Worm (Caenorhabditis elegans) whole organism, young adult: ENCODE results near the gene dnc-3.

Experiments
- D2030.7 ChIP-seq: fragments of 200-800 bp; sonication (Bioruptor generic); IDR thresholded peaks from 2 replicates; pipeline ENCODE4 v1.3.6; 2022; ENCODE audit warnings: missing genetic modification reagents, missing genetic modification characterization, missing compliant biosample characterization
- T07F8.4 ChIP-seq: sonication (generic microtip); optimal IDR thresholded peaks from 2 replicates; lab custom pipeline; 2016; ENCODE audit warnings: mild to moderate bottlenecking, missing genetic modification characterization, moderate library complexity, missing compliant biosample characterization
- Y95B8A.8 ChIP-seq: fragments of 200-800 bp; sonication (Bioruptor generic); IDR thresholded peaks from 2 replicates; pipeline ENCODE4 v1.3.6; 2022; ENCODE audit warnings: missing genetic modification reagents, missing genetic modification characterization, missing compliant biosample characterization
- ama-1 ChIP-seq, 3 experiments: fragments of 150-350 bp in 1 of 3; sonication (generic microtip) in 2 of 3; optimal IDR thresholded peaks; 2 replicates each; lab custom pipeline; 2014 to 2018; ENCODE audit warnings: missing biosample characterization in 2 of 3, missing genetic modification characterization in 2 of 3, missing genetic modification reagents in 2 of 3
- aptf-3 ChIP-seq: fragments of 200-800 bp; sonication (Bioruptor generic); IDR thresholded peaks from 2 replicates; pipeline ENCODE4 v1.3.6; 2022; ENCODE audit warnings: missing genetic modification characterization, missing compliant biosample characterization
- attf-5 ChIP-seq: fragments of 200-800 bp; sonication (Bioruptor generic); optimal IDR thresholded peaks from 2 replicates; lab custom pipeline; 2018; ENCODE audit warnings: mild to moderate bottlenecking, missing genetic modification characterization, missing compliant biosample characterization
- cebp-2 ChIP-seq: fragments of 200-800 bp; sonication (Bioruptor generic); IDR thresholded peaks from 2 replicates; pipeline ENCODE4 v1.3.6; 2022; ENCODE audit warnings: missing genetic modification characterization, missing compliant biosample characterization
- ceh-100 ChIP-seq: fragments of 200-800 bp; sonication (Bioruptor generic); IDR thresholded peaks from 2 replicates; pipeline ENCODE4 v1.3.6; 2022; ENCODE audit warnings: missing genetic modification reagents, missing genetic modification characterization, missing compliant biosample characterization
- ceh-27 ChIP-seq: fragments of 200-800 bp; sonication (Bioruptor generic); optimal IDR thresholded peaks from 2 replicates; lab custom pipeline; 2018; ENCODE audit warnings: mild to moderate bottlenecking, missing genetic modification characterization, moderate library complexity, missing compliant biosample characterization
- ceh-79 ChIP-seq: sonication (generic microtip); optimal IDR thresholded peaks from 2 replicates; lab custom pipeline; 2017; ENCODE audit warnings: mild to moderate bottlenecking, missing genetic modification characterization, missing compliant biosample characterization
- die-1 ChIP-seq: sonication (generic microtip); optimal IDR thresholded peaks from 2 replicates; lab custom pipeline; 2016; ENCODE audit warnings: missing genotype, mild to moderate bottlenecking, missing genetic modification characterization, missing compliant biosample characterization
- efl-1 ChIP-seq: fragments of 150-350 bp; optimal IDR thresholded peaks from 2 replicates; lab custom pipeline; 2014; ENCODE audit warnings: missing biosample characterization, missing genetic modification reagents, missing genetic modification characterization
- egl-18 ChIP-seq: fragments of 200-800 bp; sonication (Bioruptor generic); IDR thresholded peaks from 2 replicates; pipeline ENCODE4 v1.3.6; 2022; ENCODE audit warnings: missing genetic modification reagents, missing genetic modification characterization, missing compliant biosample characterization
- egrh-3 ChIP-seq: fragments of 200-800 bp; sonication (Bioruptor generic); IDR thresholded peaks from 2 replicates; pipeline ENCODE4 v1.3.6; 2022; ENCODE audit warnings: missing genetic modification reagents, missing genetic modification characterization, missing compliant biosample characterization
- fkh-3 ChIP-seq: sonication (generic microtip); optimal IDR thresholded peaks from 2 replicates; lab custom pipeline; 2016; ENCODE audit warnings: mild to moderate bottlenecking, missing genetic modification characterization, missing compliant biosample characterization
- hmg-1.2 ChIP-seq: fragments of 200-800 bp; sonication (Bioruptor generic); IDR thresholded peaks from 2 replicates; pipeline ENCODE4 v1.3.6; 2022; ENCODE audit warnings: missing genetic modification reagents, missing genetic modification characterization, missing compliant biosample characterization
- hmg-20 ChIP-seq: fragments of 200-800 bp; sonication (Bioruptor generic); IDR thresholded peaks from 2 replicates; pipeline ENCODE4 v1.3.6; 2022; ENCODE audit warnings: missing genetic modification reagents, missing genetic modification characterization, missing compliant biosample characterization
- hrde-1 ChIP-seq: sonication (generic microtip); optimal IDR thresholded peaks from 2 replicates; lab custom pipeline; 2016; ENCODE audit warnings: missing genetic modification characterization, mild to moderate bottlenecking, missing compliant biosample characterization, moderate library complexity, missing genotype, missing genetic modification reagents, borderline replicate concordance
- let-526 ChIP-seq: fragments of 200-800 bp; sonication (Bioruptor generic); IDR thresholded peaks from 2 replicates; pipeline ENCODE4 v1.3.6; 2022; ENCODE audit warnings: missing genetic modification reagents, missing genetic modification characterization, missing compliant biosample characterization
- let-607 ChIP-seq, 2 experiments: fragments of 200-800 bp in 1 of 2; sonication (Bioruptor generic) in 1 of 2; sonication (generic microtip) in 1 of 2; optimal IDR thresholded peaks; 2 replicates each; lab custom pipeline; 2016 to 2018; ENCODE audit warnings: mild to moderate bottlenecking in 2 of 2, missing compliant biosample characterization in 2 of 2, missing genetic modification characterization in 2 of 2, moderate library complexity in 2 of 2, missing genotype in 1 of 2
- lsl-1 ChIP-seq: fragments of 200-800 bp; sonication (Bioruptor generic); optimal IDR thresholded peaks from 2 replicates; lab custom pipeline; 2018; ENCODE audit warnings: mild to moderate bottlenecking, missing genetic modification characterization, moderate library complexity, missing compliant biosample characterization
- madf-10 ChIP-seq: sonication (generic microtip); optimal IDR thresholded peaks from 2 replicates; lab custom pipeline; 2016; ENCODE audit warnings: mild to moderate bottlenecking, missing genetic modification characterization, missing compliant biosample characterization
- madf-6 ChIP-seq: fragments of 200-800 bp; sonication (Bioruptor generic); IDR thresholded peaks from 2 replicates; pipeline ENCODE4 v1.3.6; 2022; ENCODE audit warnings: missing genetic modification reagents, missing genetic modification characterization, missing compliant biosample characterization
- mcd-1 ChIP-seq: fragments of 200-800 bp; sonication (Bioruptor generic); IDR thresholded peaks from 2 replicates; pipeline ENCODE4 v1.3.6; 2022; ENCODE audit warnings: missing genetic modification reagents, missing genetic modification characterization, missing compliant biosample characterization
- nhr-90 ChIP-seq: sonication (generic microtip); optimal IDR thresholded peaks from 2 replicates; lab custom pipeline; 2016; ENCODE audit warnings: missing genotype, mild to moderate bottlenecking, missing genetic modification characterization, missing compliant biosample characterization
- rcor-1 ChIP-seq: fragments of 200-800 bp; sonication (Bioruptor generic); IDR thresholded peaks from 2 replicates; pipeline ENCODE4 v1.3.6; 2022; ENCODE audit warnings: missing genetic modification reagents, missing genetic modification characterization, missing compliant biosample characterization
- rec-8 ChIP-seq, 2 experiments: sonication (generic microtip); optimal IDR thresholded peaks; 2 replicates each; lab custom pipeline; 2016; ENCODE audit warnings: mild to moderate bottlenecking in 2 of 2, missing genetic modification characterization in 2 of 2, missing genetic modification reagents in 2 of 2, missing genotype in 2 of 2, missing biosample characterization in 1 of 2, missing compliant biosample characterization in 1 of 2, moderate library complexity in 1 of 2
- rpc-1 ChIP-seq, 2 experiments: fragments of 150-350 bp in 1 of 2; sonication (generic microtip) in 1 of 2; optimal IDR thresholded peaks; 2 replicates each; lab custom pipeline; 2014 to 2018; ENCODE audit warnings: missing biosample characterization in 1 of 2, missing genetic modification characterization in 1 of 2, missing genetic modification reagents in 1 of 2, missing genotype in 1 of 2
- somi-1 ChIP-seq: fragments of 200-800 bp; sonication (Bioruptor generic); optimal IDR thresholded peaks from 2 replicates; lab custom pipeline; 2018; ENCODE audit warnings: mild to moderate bottlenecking, missing genetic modification characterization, missing compliant biosample characterization
- tbx-9 ChIP-seq: sonication (generic microtip); optimal IDR thresholded peaks from 2 replicates; lab custom pipeline; 2016; ENCODE audit warnings: borderline replicate concordance, missing genetic modification characterization, inconsistent platforms, missing compliant biosample characterization
- tlf-1 ChIP-seq: fragments of 200-800 bp; sonication (Bioruptor generic); optimal IDR thresholded peaks from 2 replicates; lab custom pipeline; 2018; ENCODE audit warnings: mild to moderate bottlenecking, missing genetic modification characterization, missing compliant biosample characterization
- xnd-1 ChIP-seq: sonication (generic microtip); optimal IDR thresholded peaks from 2 replicates; lab custom pipeline; 2016; ENCODE audit warnings: missing genotype, missing genetic modification reagents, missing genetic modification characterization, missing compliant biosample characterization
- ztf-18 ChIP-seq: sonication (generic microtip); optimal IDR thresholded peaks from 2 replicates; lab custom pipeline; 2016; ENCODE audit warnings: missing genotype, mild to moderate bottlenecking, missing genetic modification characterization, missing compliant biosample characterization
- ztf-6 ChIP-seq: fragments of 200-800 bp; sonication (Bioruptor generic); IDR thresholded peaks from 2 replicates; pipeline ENCODE4 v1.3.6; 2022; ENCODE audit warnings: missing genetic modification reagents, missing genetic modification characterization, missing compliant biosample characterization

Gene dnc-3

ce11 chrII:3567576-3567975 lies 14.1 kb downstream of the dnc-3 start (continued):
- TF ChIP-seq egl-18 (0 out of 2 replicates have a peak, but pooled peaks have one; percentile 39), xnd-1 (tag; lab: Kevin White, UChicago) (peak; percentile 44), ceh-79 (tag; lab: Kevin White, UChicago) (peak; percentile 76), madf-6 (GFP tag; lab: Robert Waterston, UW) (peak; percentile 74), ceh-100 (GFP tag; lab: Robert Waterston, UW) (peak; percentile 41), hmg-1.2 (GFP tag; lab: Robert Waterston, UW) (peak; percentile 74), cebp-2 (GFP tag; lab: Robert Waterston, UW) (peak; percentile 83), T07F8.4 (tag; lab: Kevin White, UChicago) (peak; percentile 65), hrde-1 (tag; lab: Kevin White, UChicago) (peak; percentile 68), ztf-18 (tag; lab: Kevin White, UChicago) (peak; percentile 50), fkh-3 (tag; lab: Kevin White, UChicago) (peak; percentile 18), rcor-1 (peak; percentile 65; the same call in 1 of the 2 replicates), tbx-9 (peak; percentile 30), egrh-3 (GFP tag; lab: Robert Waterston, UW) (peak; percentile 46; the same call in 1 of the 2 replicates), let-607 (tag; optimal IDR thresholded peaks at IDR 0.05; lab: Kevin White, UChicago) (peak in 1 of 2 experiments; percentile 31), D2030.7 (GFP tag; lab: Robert Waterston, UW) (peak; percentile 90), let-526 (GFP tag; lab: Robert Waterston, UW) (0 out of 2 replicates have a peak, but pooled peaks have one; percentile 41), attf-5 (GFP tag; lab: Kevin White, UChicago) (peak; percentile 46), madf-10 (tag; lab: Kevin White, UChicago) (peak; percentile 64), mcd-1 (GFP tag; lab: Robert Waterston, UW) (peak; percentile 69), Y95B8A.8 (GFP tag; lab: Robert Waterston, UW) (0 out of 2 replicates have a peak, but pooled peaks have one; percentile 38), lsl-1 (GFP tag; lab: Kevin White, UChicago) (peak; percentile 61), nhr-90 (peak; percentile 81), efl-1 (GFP tag; lab: Kevin White, UChicago) (peak; percentile 22), somi-1 (GFP tag; lab: Kevin White, UChicago) (peak; percentile 41), tlf-1 (peak; percentile 29), rec-8 (tag; optimal IDR thresholded peaks at IDR 0.05; lab: Kevin White, UChicago) (peak; percentile 53 to 72), die-1 (tag; lab: Kevin White, UChicago) (peak; percentile 83), ceh-27 (GFP tag; lab: Kevin White, UChicago) (peak; percentile 60)

- TF ChIP-seq aptf-3 (no peak), hmg-20 (GFP tag; lab: Robert Waterston, UW) (no peak), efl-1 (GFP tag; lab: Kevin White, UChicago) (no peak), attf-5 (GFP tag; lab: Kevin White, UChicago) (no peak), rpc-1 (optimal IDR thresholded peaks at IDR 0.05; lab: Kevin White, UChicago) (no peak), rpc-1 (tag; optimal IDR thresholded peaks at IDR 0.05; lab: Kevin White, UChicago) (no peak), ztf-6 (GFP tag; lab: Robert Waterston, UW) (no peak), ama-1 (optimal IDR thresholded peaks at IDR 0.05; lab: Kevin White, UChicago) (no peak), ama-1 (GFP tag; optimal IDR thresholded peaks at IDR 0.05; lab: Kevin White, UChicago) (no peak)
- TF ChIP-seq, all 124 proteins: peak for 0
These were observed 15.6 kb downstream of the dnc-3 start, which contains the start of gene clec-127 for ce11 chrII:3569118-3569517. Gene clec-127 (minus strand): TSS chrII:3569218.
